Fruit fly (Drosophila melanogaster) whole organism, adult: ENCODE measurements around the gene CG43291.

Experiments
- CG1620 ChIP-seq: fragments of 200-800 bp; sonication (Bioruptor generic); optimal IDR thresholded peaks from 2 replicates; lab custom pipeline; 2016; ENCODE audit warnings: missing biosample characterization, missing genetic modification characterization
- CG33017 ChIP-seq: fragments of 200-800 bp; sonication (Bioruptor generic); optimal IDR thresholded peaks from 2 replicates; lab custom pipeline; 2018; ENCODE audit warnings: missing biosample characterization, mild to moderate bottlenecking, missing genetic modification characterization, moderate library complexity
- CG5204 ChIP-seq: fragments of 200-800 bp; sonication (Bioruptor generic); optimal IDR thresholded peaks from 2 replicates; lab custom pipeline; 2016; ENCODE audit warnings: missing biosample characterization, missing genetic modification characterization
- Clk ChIP-seq: fragments of 200-800 bp; sonication (Bioruptor generic); optimal IDR thresholded peaks from 2 replicates; lab custom pipeline; 2017; ENCODE audit warnings: missing biosample characterization, missing genetic modification characterization
- Crg-1 ChIP-seq: fragments of 200-800 bp; sonication (Bioruptor generic); optimal IDR thresholded peaks from 2 replicates; lab custom pipeline; 2016; ENCODE audit warnings: missing biosample characterization, missing genetic modification characterization
- Mnt ChIP-seq: fragments of 200-800 bp; sonication (Bioruptor generic); optimal IDR thresholded peaks from 2 replicates; lab custom pipeline; 2016; ENCODE audit warnings: missing biosample characterization, mild to moderate bottlenecking, missing genetic modification characterization
- bab1 ChIP-seq: fragments of 200-800 bp; sonication (Bioruptor generic); optimal IDR thresholded peaks from 3 replicates; lab custom pipeline; 2019; ENCODE audit warnings: missing biosample characterization, mild to moderate bottlenecking, missing genetic modification characterization, moderate library complexity
- cnc ChIP-seq, 2 experiments: fragments of >200 bp; optimal IDR thresholded peaks; 2 replicates each; lab custom pipeline; 2017
- tj ChIP-seq: fragments of 200-800 bp; sonication (Bioruptor generic); optimal IDR thresholded peaks from 3 replicates; lab custom pipeline; 2017; ENCODE audit warnings: missing biosample characterization, mild to moderate bottlenecking, missing genetic modification characterization, moderate library complexity

DNA sequence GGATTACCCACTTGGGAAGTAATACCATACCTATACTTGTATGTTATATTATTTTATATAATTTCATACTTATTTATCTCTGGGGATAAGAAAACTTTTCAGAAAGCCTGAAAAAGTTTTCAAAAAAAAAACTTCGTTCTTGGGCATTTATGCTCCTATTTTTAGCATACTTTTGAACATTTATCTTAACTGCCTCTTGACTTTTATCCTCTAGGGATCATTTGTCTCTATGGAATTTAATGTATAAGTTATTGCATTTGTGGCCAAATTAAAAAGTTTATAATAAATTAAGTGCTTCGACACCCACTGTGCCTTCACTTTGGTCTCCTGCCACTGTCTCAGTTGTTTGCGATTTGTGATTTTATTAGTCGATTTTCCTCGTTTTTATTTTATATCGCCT is 35.8 kb upstream of the CG43291 start:
- TF ChIP-seq CG5204 (GFP tag; lab: Kevin White, UChicago) (no peak), Mnt (GFP tag; lab: Kevin White, UChicago) (no peak), CG33017 (tag; lab: Kevin White, UChicago) (no peak), Clk (GFP tag; lab: Kevin White, UChicago) (no peak), tj (no peak), CG1620 (GFP tag; lab: Kevin White, UChicago) (no peak), bab1 (GFP tag; lab: Kevin White, UChicago) (no peak), cnc (optimal IDR thresholded peaks at IDR 0.05; lab: Kevin White, UChicago) (no peak), Crg-1 (GFP tag; lab: Kevin White, UChicago) (no peak)
